Worm (Caenorhabditis elegans) whole organism, late embryonic: ENCODE measurements around the gene C07A9.10.

ENCODE experiments used
- F13H6.1 ChIP-seq: sonication (generic microtip); optimal IDR thresholded peaks from 2 replicates; lab custom pipeline; 2016; ENCODE audit warnings: missing genetic modification characterization, missing compliant biosample characterization
- ceh-34 ChIP-seq: sonication (generic microtip); optimal IDR thresholded peaks from 2 replicates; lab custom pipeline; 2016; ENCODE audit warnings: mild to moderate bottlenecking, missing genetic modification characterization, missing compliant biosample characterization
- ceh-48 ChIP-seq: sonication (generic microtip); optimal IDR thresholded peaks from 2 replicates; lab custom pipeline; 2016; ENCODE audit warnings: missing genetic modification characterization, inconsistent platforms, missing compliant biosample characterization
- dve-1 ChIP-seq: sonication (generic microtip); optimal IDR thresholded peaks from 2 replicates; lab custom pipeline; 2017; ENCODE audit warnings: antibody characterized with exemption, mild to moderate bottlenecking, missing genetic modification characterization, missing compliant biosample characterization
- fkh-10 ChIP-seq: fragments of 150-350 bp; optimal IDR thresholded peaks from 2 replicates; lab custom pipeline; 2014; ENCODE audit warnings: missing biosample characterization, missing genetic modification reagents, missing genetic modification characterization
- nfya-1 ChIP-seq: sonication (generic microtip); optimal IDR thresholded peaks from 2 replicates; lab custom pipeline; 2017; ENCODE audit warnings: missing genetic modification characterization, mild to moderate bottlenecking, missing compliant biosample characterization, antibody characterized with exemption, moderate library complexity
- sox-4 ChIP-seq: sonication (generic microtip); optimal IDR thresholded peaks from 2 replicates; lab custom pipeline; 2017; ENCODE audit warnings: mild to moderate bottlenecking, missing genetic modification characterization, inconsistent platforms, missing compliant biosample characterization
- tbx-2 ChIP-seq: sonication (generic microtip); optimal IDR thresholded peaks from 2 replicates; lab custom pipeline; 2016; ENCODE audit warnings: missing genetic modification characterization, missing compliant biosample characterization
- zip-5 ChIP-seq: sonication (generic microtip); optimal IDR thresholded peaks from 2 replicates; lab custom pipeline; 2016; ENCODE audit warnings: missing genetic modification characterization, missing compliant biosample characterization

ce11 chrIII:9734030-9734429 lies 48.2 kb upstream of the C07A9.10 start:
- TF ChIP-seq ceh-48 (tag; lab: Kevin White, UChicago) (no peak), ceh-34 (tag; lab: Kevin White, UChicago) (no peak), nfya-1 (tag; lab: Kevin White, UChicago) (no peak), F13H6.1 (tag; lab: Kevin White, UChicago) (no peak), fkh-10 (GFP tag; lab: Kevin White, UChicago) (no peak), sox-4 (tag; lab: Kevin White, UChicago) (no peak), tbx-2 (tag; lab: Kevin White, UChicago) (no peak), zip-5 (tag; lab: Kevin White, UChicago) (no peak), dve-1 (no peak)
